Fruit fly (Drosophila melanogaster) whole organism, embryonic: ENCODE measurements around the gene Nph.

Source experiments
- Blimp-1 ChIP-seq: fragments of 200-800 bp; sonication (Bioruptor generic); optimal IDR thresholded peaks from 3 replicates; lab custom pipeline; 2018; ENCODE audit warnings: missing biosample characterization, missing genetic modification characterization, mild to moderate bottlenecking, moderate library complexity, missing genetic modification reagents
- CG11695 ChIP-seq: fragments of 200-800 bp; sonication (Bioruptor generic); IDR thresholded peaks from 3 replicates; pipeline ENCODE4 v1.3.6; 2022; ENCODE audit warnings: missing biosample characterization, missing genetic modification characterization
- CG1233 ChIP-seq: fragments of 200-800 bp; sonication (Bioruptor generic); optimal IDR thresholded peaks from 4 replicates; lab custom pipeline; 2018; ENCODE audit warnings: missing biosample characterization, mild to moderate bottlenecking, missing genetic modification characterization
- CG12659 ChIP-seq: fragments of 200-800 bp; sonication (Bioruptor generic); optimal IDR thresholded peaks from 3 replicates; lab custom pipeline; 2017; ENCODE audit warnings: mild to moderate bottlenecking, missing biosample characterization, missing genetic modification reagents, missing genetic modification characterization
- CG13424 ChIP-seq: fragments of 200-800 bp; sonication (Bioruptor generic); optimal IDR thresholded peaks from 2 replicates; lab custom pipeline; 2019; ENCODE audit warnings: missing biosample characterization, mild to moderate bottlenecking, missing genetic modification characterization, moderate library complexity
- CG13624 ChIP-seq: fragments of 200-800 bp; sonication (Bioruptor generic); optimal IDR thresholded peaks from 2 replicates; lab custom pipeline; 2016; ENCODE audit warnings: missing biosample characterization, missing genetic modification characterization
- CG15269 ChIP-seq: fragments of 200-800 bp; sonication (Bioruptor generic); optimal IDR thresholded peaks from 2 replicates; lab custom pipeline; 2018; ENCODE audit warnings: missing biosample characterization, mild to moderate bottlenecking, missing genetic modification characterization, moderate library complexity
- CG1647 ChIP-seq: fragments of 200-800 bp; sonication (Bioruptor generic); optimal IDR thresholded peaks from 3 replicates; lab custom pipeline; 2016; ENCODE audit warnings: missing biosample characterization, missing genetic modification characterization
- CG18764 ChIP-seq: fragments of 200-800 bp; sonication (Bioruptor generic); optimal IDR thresholded peaks from 3 replicates; lab custom pipeline; 2016; ENCODE audit warnings: missing biosample characterization, missing genetic modification characterization
- CG30403 ChIP-seq: fragments of 200-800 bp; sonication (Bioruptor generic); optimal IDR thresholded peaks from 3 replicates; lab custom pipeline; 2016; ENCODE audit warnings: missing biosample characterization, missing genetic modification characterization
- CG31365 ChIP-seq: fragments of 200-800 bp; sonication (Bioruptor generic); optimal IDR thresholded peaks from 2 replicates; lab custom pipeline; 2018; ENCODE audit warnings: missing biosample characterization, mild to moderate bottlenecking, missing genetic modification characterization
- CG32532 ChIP-seq: fragments of 200-800 bp; sonication (Bioruptor generic); IDR thresholded peaks from 2 replicates; pipeline ENCODE4 v1.3.6; 2022; ENCODE audit warnings: missing biosample characterization, missing genetic modification characterization
- CG32767 ChIP-seq: fragments of 200-800 bp; sonication (Bioruptor generic); IDR thresholded peaks from 2 replicates; pipeline ENCODE4 v1.3.6; 2022; ENCODE audit warnings: missing biosample characterization, missing genetic modification characterization
- CG7745 ChIP-seq: fragments of 200-800 bp; sonication (Bioruptor generic); optimal IDR thresholded peaks from 2 replicates; lab custom pipeline; 2018; ENCODE audit warnings: missing biosample characterization, mild to moderate bottlenecking, missing genetic modification characterization, moderate library complexity
- CG7786 ChIP-seq: fragments of 200-800 bp; sonication (Bioruptor generic); optimal IDR thresholded peaks from 2 replicates; lab custom pipeline; 2016; ENCODE audit warnings: missing biosample characterization, missing genetic modification characterization
- CG7963 ChIP-seq: fragments of 200-800 bp; sonication (Bioruptor generic); IDR thresholded peaks from 3 replicates; pipeline ENCODE4 v1.3.6; 2022; ENCODE audit warnings: missing biosample characterization, missing genetic modification characterization; ENCODE audit not compliant: partially characterized antibody
- Dbx ChIP-seq: fragments of 200-800 bp; sonication (Bioruptor generic); IDR thresholded peaks from 3 replicates; pipeline ENCODE4 v1.3.6; 2022; ENCODE audit warnings: missing biosample characterization, missing genetic modification characterization
- Doc2 ChIP-seq: fragments of 200-800 bp; sonication (Bioruptor generic); IDR thresholded peaks from 2 replicates; pipeline ENCODE4 v1.3.6; 2022; ENCODE audit warnings: missing biosample characterization, missing genetic modification characterization
- Elba2 ChIP-seq: fragments of 200-800 bp; sonication (Bioruptor generic); optimal IDR thresholded peaks from 3 replicates; lab custom pipeline; 2016; ENCODE audit warnings: missing biosample characterization, missing genetic modification characterization
- H2.0 ChIP-seq: fragments of 200-800 bp; sonication (Bioruptor generic); IDR thresholded peaks from 2 replicates; pipeline ENCODE4 v1.3.6; 2022; ENCODE audit warnings: missing biosample characterization, missing genetic modification characterization
- HLH3B ChIP-seq: fragments of 200-800 bp; sonication (Bioruptor generic); IDR thresholded peaks from 2 replicates; pipeline ENCODE4 v1.3.6; 2022; ENCODE audit warnings: missing biosample characterization, missing genetic modification characterization
- HLHmδ ChIP-seq: fragments of 200-800 bp; sonication (Bioruptor generic); optimal IDR thresholded peaks from 2 replicates; lab custom pipeline; 2018; ENCODE audit warnings: missing biosample characterization, mild to moderate bottlenecking, missing genetic modification characterization, moderate library complexity
- Med ChIP-seq: fragments of 200-800 bp; sonication (Bioruptor generic); peaks from one replicate; lab custom pipeline; 2016; ENCODE audit warnings: missing biosample characterization, missing genetic modification characterization, mild to moderate bottlenecking, inconsistent platforms, moderate library complexity
- Neu2 ChIP-seq: fragments of 200-800 bp; sonication (Bioruptor generic); optimal IDR thresholded peaks from 3 replicates; lab custom pipeline; 2016; ENCODE audit warnings: missing biosample characterization, missing genetic modification characterization, borderline replicate concordance
- Oli ChIP-seq: fragments of 200-800 bp; sonication (Bioruptor generic); optimal IDR thresholded peaks from 2 replicates; lab custom pipeline; 2018; ENCODE audit warnings: missing biosample characterization, mild to moderate bottlenecking, missing genetic modification characterization, moderate library complexity
- Opbp ChIP-seq: fragments of 200-800 bp; sonication (Bioruptor generic); IDR thresholded peaks from 3 replicates; pipeline ENCODE4 v1.3.6; 2022; ENCODE audit warnings: missing biosample characterization, missing genetic modification characterization; ENCODE audit not compliant: partially characterized antibody
- Xbp1 ChIP-seq: fragments of 200-800 bp; sonication (Bioruptor generic); optimal IDR thresholded peaks from 3 replicates; lab custom pipeline; 2016; ENCODE audit warnings: missing biosample characterization, mild to moderate bottlenecking, missing genetic modification characterization
- bab2 ChIP-seq: fragments of 200-800 bp; sonication (Bioruptor generic); optimal IDR thresholded peaks from 2 replicates; lab custom pipeline; 2016; ENCODE audit warnings: missing biosample characterization, missing genetic modification characterization
- bsh ChIP-seq, 2 experiments: fragments of 200-800 bp; sonication (Bioruptor generic); optimal IDR thresholded peaks; 2 replicates each; lab custom pipeline; 2017 to 2018; ENCODE audit warnings: mild to moderate bottlenecking in 2 of 2, missing biosample characterization in 2 of 2, missing genetic modification characterization in 2 of 2, moderate library complexity in 1 of 2
- chm ChIP-seq: fragments of 200-800 bp; sonication (Bioruptor generic); IDR thresholded peaks from 2 replicates; pipeline ENCODE4 v1.3.6; 2022; ENCODE audit warnings: missing biosample characterization, missing genetic modification characterization
- corto ChIP-seq: fragments of 200-800 bp; sonication (Bioruptor generic); optimal IDR thresholded peaks from 2 replicates; lab custom pipeline; 2016; ENCODE audit warnings: missing biosample characterization, mild to moderate bottlenecking, missing genetic modification characterization, moderate library complexity
- dysf ChIP-seq: fragments of 200-800 bp; sonication (Bioruptor generic); IDR thresholded peaks from 3 replicates; pipeline ENCODE4 v1.3.6; 2022; ENCODE audit warnings: missing biosample characterization, missing genetic modification characterization
- eve ChIP-seq, 2 experiments: fragments of >200 bp; optimal IDR thresholded peaks; 2 replicates each; lab custom pipeline; 2017; ENCODE audit warnings: missing biosample characterization in 2 of 2, missing genetic modification characterization in 2 of 2
- fd96Cb ChIP-seq: fragments of 200-800 bp; sonication (Bioruptor generic); optimal IDR thresholded peaks from 2 replicates; lab custom pipeline; 2018; ENCODE audit warnings: missing biosample characterization, mild to moderate bottlenecking, missing genetic modification characterization, moderate library complexity
- fru ChIP-seq: fragments of >200 bp; optimal IDR thresholded peaks from 2 replicates; lab custom pipeline; 2017
- grau ChIP-seq: fragments of 200-800 bp; optimal IDR thresholded peaks from 3 replicates; lab custom pipeline; 2019; ENCODE audit warnings: missing biosample characterization, mild to moderate bottlenecking, missing genetic modification characterization, moderate library complexity
- ken ChIP-seq: fragments of 200-800 bp; sonication (Bioruptor generic); IDR thresholded peaks from 3 replicates; pipeline ENCODE4 v1.3.6; 2022; ENCODE audit warnings: missing biosample characterization, missing genetic modification characterization
- kni ChIP-seq: fragments of 200-800 bp; sonication (Bioruptor generic); optimal IDR thresholded peaks from 3 replicates; lab custom pipeline; 2017; ENCODE audit warnings: mild to moderate bottlenecking, missing biosample characterization, missing genetic modification reagents, missing genetic modification characterization
- lov ChIP-seq, 2 experiments: fragments of 200-800 bp in 1 of 2; fragments of >200 bp in 1 of 2; sonication (Bioruptor generic) in 1 of 2; IDR thresholded peaks in 1 of 2; optimal IDR thresholded peaks in 1 of 2; 2 replicates in 1 of 2; 3 replicates in 1 of 2; pipeline versions ENCODE4 v1.3.6 to Lab custom; 2017 to 2022; ENCODE audit warnings: missing biosample characterization in 1 of 2, missing genetic modification characterization in 1 of 2
- mld ChIP-seq: fragments of 200-800 bp; sonication (Bioruptor generic); IDR thresholded peaks from 3 replicates; pipeline ENCODE4 v1.3.6; 2022; ENCODE audit warnings: missing biosample characterization, missing genetic modification characterization; ENCODE audit not compliant: partially characterized antibody
- pan ChIP-seq, 4 experiments: fragments of >200 bp in 3 of 4; fragments of 200-800 bp in 1 of 4; sonication (Bioruptor generic) in 1 of 4; optimal IDR thresholded peaks in 3 of 4; IDR thresholded peaks in 1 of 4; 2 replicates each; pipeline versions ENCODE4 v1.3.6 to Lab custom; 2017 to 2022; ENCODE audit warnings: missing biosample characterization in 2 of 4, missing genetic modification characterization in 2 of 4, mixed read lengths in 1 of 4
- schlank ChIP-seq: fragments of 200-800 bp; sonication (Bioruptor generic); optimal IDR thresholded peaks from 2 replicates; lab custom pipeline; 2018; ENCODE audit warnings: missing biosample characterization, mild to moderate bottlenecking, missing genetic modification characterization
- sim ChIP-seq: fragments of 200-800 bp; sonication (Bioruptor generic); IDR thresholded peaks from 2 replicates; pipeline ENCODE4 v1.3.6; 2022; ENCODE audit warnings: missing biosample characterization, missing genetic modification characterization
- sisA ChIP-seq: fragments of 200-800 bp; sonication (Bioruptor generic); IDR thresholded peaks from 2 replicates; pipeline ENCODE4 v1.3.6; 2022; ENCODE audit warnings: missing biosample characterization, missing genetic modification characterization
- slbo ChIP-seq: fragments of 200-800 bp; sonication (Bioruptor generic); IDR thresholded peaks from 2 replicates; pipeline ENCODE4 v1.3.6; 2022; ENCODE audit warnings: missing biosample characterization, missing genetic modification characterization
- sob ChIP-seq: fragments of 200-800 bp; sonication (Bioruptor generic); IDR thresholded peaks from 2 replicates; pipeline ENCODE4 v1.3.6; 2022; ENCODE audit warnings: missing biosample characterization, missing genetic modification characterization
- sug ChIP-seq: fragments of 200-800 bp; optimal IDR thresholded peaks from 2 replicates; lab custom pipeline; 2019; ENCODE audit warnings: missing biosample characterization, mild to moderate bottlenecking, missing genetic modification characterization, moderate library complexity
- vvl ChIP-seq: fragments of 200-800 bp; sonication (Bioruptor generic); IDR thresholded peaks from 2 replicates; pipeline ENCODE4 v1.3.6; 2022; ENCODE audit warnings: missing biosample characterization, missing genetic modification characterization
- zen ChIP-seq: fragments of 200-800 bp; sonication (Bioruptor generic); optimal IDR thresholded peaks from 3 replicates; lab custom pipeline; 2018; ENCODE audit warnings: missing biosample characterization, mild to moderate bottlenecking, missing genetic modification characterization, moderate library complexity

Nph gene

dm6 chr3R:29982027-29982426 lies 22.6 kb downstream of the Nph start (continued):
- TF ChIP-seq CG11695 (GFP tag; lab: Robert Waterston, UW) (0 out of 3 replicates have a peak, but pooled peaks have one; percentile 13), vvl (peak; percentile 23; the same call in 1 of the 2 replicates), CG13424 (tag; lab: Kevin White, UChicago) (peak; percentile 17), HLH3B (GFP tag; lab: Robert Waterston, UW) (peak; percentile 32; the same call in 1 of the 2 replicates), sug (no peak), CG15269 (tag; lab: Kevin White, UChicago) (peak; percentile 6), CG7745 (tag; lab: Kevin White, UChicago) (no peak), CG1233 (GFP tag; lab: Kevin White, UChicago) (no peak), zen (no peak), CG31365 (no peak), Blimp-1 (GFP tag; lab: Kevin White, UChicago) (peak; percentile 41), schlank (tag; lab: Kevin White, UChicago) (no peak), Neu2 (no peak), CG1647 (GFP tag; lab: Kevin White, UChicago) (no peak), Dbx (GFP tag; lab: Robert Waterston, UW) (no peak), bab2 (GFP tag; lab: Kevin White, UChicago) (no peak), CG12659 (no peak), H2.0 (GFP tag; lab: Robert Waterston, UW) (0 out of 2 replicates have a peak, but pooled peaks have one; percentile 8), CG18764 (GFP tag; lab: Kevin White, UChicago) (no peak), CG13624 (GFP tag; lab: Kevin White, UChicago) (no peak), CG32532 (GFP tag; lab: Robert Waterston, UW) (0 out of 2 replicates have a peak, but pooled peaks have one; percentile 15), bsh (GFP tag; optimal IDR thresholded peaks at IDR 0.05; lab: Kevin White, UChicago) (peak in 1 of 2 experiments; percentile 34), Med (GFP tag; lab: Kevin White, UChicago) (peak; percentile 64), Opbp (no peak), CG7963 (no peak), Xbp1 (peak; percentile 16), fru (no peak), lov (optimal IDR thresholded peaks at IDR 0.05; lab: Kevin White, UChicago) (no peak), lov (GFP tag; IDR thresholded peaks at IDR 0.05; lab: Robert Waterston, UW) (0 out of 3 replicates have a peak, but pooled peaks have one; percentile 43), chm (no peak), fd96Cb (tag; lab: Kevin White, UChicago) (no peak), slbo (0 out of 2 replicates have a peak, but pooled peaks have one; percentile 8), kni (GFP tag; lab: Kevin White, UChicago) (no peak), pan (optimal IDR thresholded peaks at IDR 0.05; lab: Kevin White, UChicago) (no peak), pan (GFP tag; optimal IDR thresholded peaks at IDR 0.05 in 1 of 2, IDR thresholded peaks at IDR 0.05 in 1 of 2) (peak in 1 of 2 experiments; percentile 20), corto (GFP tag; lab: Kevin White, UChicago) (no peak), eve (GFP tag; optimal IDR thresholded peaks at IDR 0.05; lab: Kevin White, UChicago) (no peak), Doc2 (GFP tag; lab: Robert Waterston, UW) (no peak), HLHmδ (no peak), dysf (peak; percentile 60), CG30403 (GFP tag; lab: Kevin White, UChicago) (peak; percentile 8), sob (no peak), grau (tag; lab: Kevin White, UChicago) (no peak), sisA (GFP tag; lab: Robert Waterston, UW) (peak; percentile 44), sim (GFP tag; lab: Robert Waterston, UW) (no peak), CG32767 (no peak), Oli (tag; lab: Kevin White, UChicago) (peak; percentile 5), mld (GFP tag; lab: Robert Waterston, UW) (no peak), CG7786 (GFP tag; lab: Kevin White, UChicago) (no peak), Elba2 (GFP tag; lab: Kevin White, UChicago) (no peak), ken (GFP tag; lab: Robert Waterston, UW) (0 out of 3 replicates have a peak, but pooled peaks have one; percentile 33)
